Fruit fly (Drosophila melanogaster) whole organism, prepupa: ENCODE data around the gene CG43156.

Source experiments
- Blimp-1 ChIP-seq: fragments of 200-800 bp; sonication (Bioruptor generic); optimal IDR thresholded peaks from 3 replicates; lab custom pipeline; 2017; ENCODE audit warnings: missing biosample characterization, missing genetic modification characterization, mild to moderate bottlenecking, moderate library complexity, missing genetic modification reagents
- CG10669 ChIP-seq: fragments of 200-800 bp; sonication (Bioruptor generic); optimal IDR thresholded peaks from 3 replicates; lab custom pipeline; 2018; ENCODE audit warnings: missing biosample characterization, mild to moderate bottlenecking, missing genetic modification characterization, moderate library complexity
- CG11294 ChIP-seq: fragments of 200-800 bp; sonication (Bioruptor generic); IDR thresholded peaks from 2 replicates; pipeline ENCODE4 v1.3.6; 2022; ENCODE audit warnings: missing biosample characterization, missing genetic modification characterization
- CG15336 ChIP-seq: fragments of 200-800 bp; sonication (Bioruptor generic); IDR thresholded peaks from 2 replicates; pipeline ENCODE4 v1.3.6; 2022; ENCODE audit warnings: missing biosample characterization, missing genetic modification characterization
- CG32006 ChIP-seq: fragments of 200-800 bp; sonication (Bioruptor generic); optimal IDR thresholded peaks from 3 replicates; lab custom pipeline; 2017; ENCODE audit warnings: missing biosample characterization, mild to moderate bottlenecking, missing genetic modification characterization
- CG6808 ChIP-seq: fragments of 200-800 bp; sonication (Bioruptor generic); optimal IDR thresholded peaks from 3 replicates; lab custom pipeline; 2017; ENCODE audit warnings: missing biosample characterization, missing genetic modification characterization, mild to moderate bottlenecking, moderate library complexity, missing genetic modification reagents
- Eip78C ChIP-seq: fragments of 200-800 bp; sonication (Bioruptor generic); peaks from one replicate; lab custom pipeline; 2016; ENCODE audit warnings: missing biosample characterization, missing genetic modification characterization
- Ets96B ChIP-seq: fragments of 200-800 bp; optimal IDR thresholded peaks from 2 replicates; lab custom pipeline; 2019; ENCODE audit warnings: missing biosample characterization, mild to moderate bottlenecking, missing genetic modification characterization, moderate library complexity
- Gug ChIP-seq: fragments of 200-800 bp; sonication (Bioruptor generic); IDR thresholded peaks from 2 replicates; pipeline ENCODE4 v1.3.6; 2022; ENCODE audit warnings: missing biosample characterization, missing genetic modification characterization
- Hr39 ChIP-seq: fragments of 200-800 bp; sonication (Bioruptor generic); optimal IDR thresholded peaks from 2 replicates; lab custom pipeline; 2016; ENCODE audit warnings: missing biosample characterization, missing genetic modification characterization
- Hr4 ChIP-seq: fragments of 200-800 bp; sonication (Bioruptor generic); optimal IDR thresholded peaks from 3 replicates; lab custom pipeline; 2016; ENCODE audit warnings: missing biosample characterization, missing genetic modification characterization
- Met ChIP-seq: fragments of 200-800 bp; sonication (Bioruptor generic); optimal IDR thresholded peaks from 3 replicates; lab custom pipeline; 2016; ENCODE audit warnings: missing biosample characterization, missing genetic modification characterization
- Sox102F ChIP-seq: fragments of 200-800 bp; sonication (Bioruptor generic); optimal IDR thresholded peaks from 2 replicates; lab custom pipeline; 2016; ENCODE audit warnings: missing biosample characterization, mild to moderate bottlenecking, missing genetic modification characterization
- Sox14 ChIP-seq: fragments of 200-800 bp; sonication (Bioruptor generic); optimal IDR thresholded peaks from 3 replicates; lab custom pipeline; 2016; ENCODE audit warnings: missing biosample characterization, missing genetic modification characterization
- achi ChIP-seq: fragments of 200-800 bp; sonication (Bioruptor generic); optimal IDR thresholded peaks from 3 replicates; lab custom pipeline; 2016; ENCODE audit warnings: missing biosample characterization, missing genetic modification characterization
- dac ChIP-seq: fragments of 200-800 bp; sonication (Bioruptor generic); optimal IDR thresholded peaks from 2 replicates; lab custom pipeline; 2017; ENCODE audit warnings: missing biosample characterization, mild to moderate bottlenecking, missing genetic modification characterization
- dsx ChIP-seq: fragments of 200-800 bp; optimal IDR thresholded peaks from 3 replicates; lab custom pipeline; 2019; ENCODE audit warnings: missing biosample characterization, mild to moderate bottlenecking, missing genetic modification characterization, moderate library complexity; ENCODE audit not compliant: poor library complexity, severe bottlenecking
- eg ChIP-seq: fragments of 200-800 bp; sonication (Bioruptor generic); IDR thresholded peaks from 3 replicates; pipeline ENCODE4 v1.3.6; 2022; ENCODE audit warnings: missing biosample characterization, missing genetic modification characterization
- fkh ChIP-seq: fragments of 200-800 bp; sonication (Bioruptor generic); optimal IDR thresholded peaks from 3 replicates; lab custom pipeline; 2017; ENCODE audit warnings: missing biosample characterization, mild to moderate bottlenecking, missing genetic modification characterization, moderate library complexity
- lz ChIP-seq: fragments of 200-800 bp; sonication (Bioruptor generic); optimal IDR thresholded peaks from 3 replicates; lab custom pipeline; 2016; ENCODE audit warnings: missing biosample characterization, missing genetic modification characterization
- svp ChIP-seq: fragments of 200-800 bp; sonication (Bioruptor generic); peaks from one replicate; lab custom pipeline; 2016; ENCODE audit warnings: missing biosample characterization, missing genetic modification characterization

CG43156 gene

dm6 chrX:11857522-11858438 lies 48.9 kb downstream of the CG43156 start (continued):
- peak; percentile 95 for TF ChIP-seq Gug
- peak; percentile 51 for TF ChIP-seq Blimp-1 (GFP tag; lab: Kevin White, UChicago)
- peak; percentile 93 for TF ChIP-seq CG6808 (GFP tag; lab: Kevin White, UChicago)
- TF ChIP-seq CG10669 (GFP tag; lab: Kevin White, UChicago) = peak; percentile 89
- peak; percentile 93 for TF ChIP-seq CG11294 (GFP tag; lab: Robert Waterston, UW)
- TF ChIP-seq Eip78C (GFP tag; lab: Kevin White, UChicago) = peak; percentile 99
- peak; percentile 91 for TF ChIP-seq dac
- TF ChIP-seq lz = peak; percentile 88
- peak; percentile 92 for TF ChIP-seq Sox14
- peak; percentile 97 for TF ChIP-seq CG15336 (GFP tag; lab: Robert Waterston, UW)
- TF ChIP-seq Hr4 (GFP tag; lab: Kevin White, UChicago) = peak; percentile 96
- TF ChIP-seq achi = peak; percentile 90
- peak; percentile 82 for TF ChIP-seq Met (GFP tag; lab: Kevin White, UChicago)
- TF ChIP-seq Hr39 (GFP tag; lab: Kevin White, UChicago) = peak; percentile 79

DNA sequence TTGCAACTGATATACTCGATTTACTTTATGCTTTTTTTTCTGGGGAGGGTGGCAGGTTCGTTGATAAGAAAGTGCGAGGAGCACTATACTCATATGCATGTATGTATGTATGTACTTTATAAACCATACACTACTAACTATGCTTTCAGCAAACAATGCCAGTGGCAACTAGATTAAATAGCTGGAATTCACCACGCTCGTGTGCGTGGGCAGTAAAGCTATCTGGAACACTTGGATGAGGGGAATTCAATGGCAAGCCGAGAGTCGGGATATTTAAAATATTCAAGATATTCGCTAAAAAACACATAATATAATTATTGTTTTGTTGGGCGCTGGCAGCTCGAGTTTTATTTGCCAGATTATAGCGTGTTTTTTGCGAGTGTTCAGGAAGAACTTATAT lies 49.8 kb downstream of the CG43156 start:
- TF ChIP-seq CG15336 (GFP tag; lab: Robert Waterston, UW) (peak; percentile 40; the same call in 1 of the 2 replicates), svp (peak; percentile 70), eg (0 out of 3 replicates have a peak, but pooled peaks have one; percentile 17), CG32006 (peak; percentile 17), fkh (GFP tag; lab: Kevin White, UChicago) (peak; percentile 35), dsx (GFP tag; lab: Kevin White, UChicago) (no peak), Eip78C (GFP tag; lab: Kevin White, UChicago) (peak; percentile 68), CG10669 (GFP tag; lab: Kevin White, UChicago) (peak; percentile 20), Sox102F (no peak), Ets96B (tag; lab: Kevin White, UChicago) (no peak)
